Fruit fly (Drosophila melanogaster) S2 (cell line): Measurements from ENCODE around the gene CG11537.

Source experiments
- CG8478 ChIP-seq: fragments of >200 bp; optimal IDR thresholded peaks from 2 replicates; lab custom pipeline; 2018
- CTCF ChIP-seq, 2 experiments: fragments of >200 bp; optimal IDR thresholded peaks; 2 replicates each; lab custom pipeline; 2018

- TF ChIP-seq CG8478 (lab: Kevin White, UChicago): no peak
- no peak for TF ChIP-seq CTCF (optimal IDR thresholded peaks at IDR 0.05; lab: Kevin White, UChicago)
These were observed 40.8 kb upstream of the CG11537 start, which contains the start of gene CG42494 for dm6 chr3L:3184104-3184503.
